Worm (Caenorhabditis elegans) whole organism, L2 larva: ENCODE data around the gene sre-18.

Experiments used
- R02D3.7 ChIP-seq: fragments of 150-350 bp; optimal IDR thresholded peaks from 2 replicates; lab custom pipeline; 2014; ENCODE audit warnings: missing biosample characterization, missing genetic modification characterization
- alr-1 ChIP-seq: fragments of 150-350 bp; optimal IDR thresholded peaks from 2 replicates; lab custom pipeline; 2014; ENCODE audit warnings: missing biosample characterization, missing genetic modification characterization
- blmp-1 ChIP-seq: sonication (generic microtip); optimal IDR thresholded peaks from 2 replicates; lab custom pipeline; 2017; ENCODE audit warnings: missing genetic modification characterization, mild to moderate bottlenecking, missing compliant biosample characterization, antibody characterized with exemption, moderate library complexity; ENCODE audit not compliant: insufficient read depth
- ceh-16 ChIP-seq: fragments of 150-350 bp; optimal IDR thresholded peaks from 2 replicates; lab custom pipeline; 2014; ENCODE audit warnings: missing biosample characterization, missing genetic modification characterization
- fos-1 ChIP-seq: fragments of 150-350 bp; optimal IDR thresholded peaks from 2 replicates; lab custom pipeline; 2014; ENCODE audit warnings: missing biosample characterization, missing genetic modification characterization
- mab-5 ChIP-seq: fragments of 150-350 bp; optimal IDR thresholded peaks from 2 replicates; lab custom pipeline; 2014; ENCODE audit warnings: missing biosample characterization, missing genetic modification characterization
- nhr-11 ChIP-seq: fragments of 150-350 bp; optimal IDR thresholded peaks from 2 replicates; lab custom pipeline; 2014; ENCODE audit warnings: missing biosample characterization, missing genetic modification characterization
- nhr-25 ChIP-seq: fragments of 150-350 bp; sonication (generic microtip); optimal IDR thresholded peaks from 3 replicates; lab custom pipeline; 2014; ENCODE audit warnings: missing biosample characterization, missing genetic modification characterization
- skn-1 ChIP-seq: sonication (generic microtip); optimal IDR thresholded peaks from 2 replicates; lab custom pipeline; 2017; ENCODE audit warnings: missing biosample characterization, missing genetic modification characterization
- snpc-4 ChIP-seq: fragments of 150-350 bp; optimal IDR thresholded peaks from 2 replicates; lab custom pipeline; 2014; ENCODE audit warnings: missing biosample characterization, missing genetic modification characterization
- ztf-4 ChIP-seq: fragments of 150-350 bp; optimal IDR thresholded peaks from 2 replicates; lab custom pipeline; 2014; ENCODE audit warnings: missing biosample characterization, missing genetic modification characterization

- TF ChIP-seq R02D3.7, result no peak
- TF ChIP-seq fos-1 (tag; lab: Kevin White, UChicago), result peak; percentile 23
- TF ChIP-seq nhr-11, result no peak
- no peak for TF ChIP-seq ztf-4 (tag; lab: Kevin White, UChicago)
- no peak for TF ChIP-seq nhr-25 (tag; lab: Kevin White, UChicago)
- no peak for TF ChIP-seq alr-1 (tag; lab: Kevin White, UChicago)
- TF ChIP-seq mab-5, result no peak
- TF ChIP-seq blmp-1, result no peak
- TF ChIP-seq snpc-4, result no peak
- TF ChIP-seq skn-1 (tag; lab: Kevin White, UChicago), result no peak
- TF ChIP-seq ceh-16 (tag; lab: Kevin White, UChicago), result no peak
Observed at ce11 chrIV:12196608-12197007, 33.0 kb downstream of the sre-18 start.
